Worm (Caenorhabditis elegans) whole organism, late embryonic: ENCODE data around the gene Y102F5A.1.

Experiments used
- C38D4.7 ChIP-seq: fragments of 200-800 bp; sonication (Bioruptor generic); optimal IDR thresholded peaks from 2 replicates; lab custom pipeline; 2018; ENCODE audit warnings: mild to moderate bottlenecking, missing genetic modification characterization, moderate library complexity, missing compliant biosample characterization
- K02D7.2 ChIP-seq: sonication (generic microtip); optimal IDR thresholded peaks from 2 replicates; lab custom pipeline; 2017; ENCODE audit warnings: mild to moderate bottlenecking, missing genetic modification characterization, missing compliant biosample characterization
- K09A11.1 ChIP-seq: sonication (generic microtip); optimal IDR thresholded peaks from 2 replicates; lab custom pipeline; 2017; ENCODE audit warnings: antibody characterized with exemption, mild to moderate bottlenecking, missing genetic modification characterization, missing compliant biosample characterization; ENCODE audit not compliant: insufficient read depth
- T23F11.4 ChIP-seq: fragments of 200-800 bp; sonication (Bioruptor generic); optimal IDR thresholded peaks from 2 replicates; lab custom pipeline; 2018; ENCODE audit warnings: mild to moderate bottlenecking, missing genetic modification characterization, missing compliant biosample characterization
- Y22D7AL.16 ChIP-seq: sonication (generic microtip); optimal IDR thresholded peaks from 2 replicates; lab custom pipeline; 2016; ENCODE audit warnings: missing genetic modification characterization, missing compliant biosample characterization
- ahr-1 ChIP-seq: sonication (generic microtip); optimal IDR thresholded peaks from 2 replicates; lab custom pipeline; 2016; ENCODE audit warnings: missing genetic modification characterization, missing compliant biosample characterization
- ceh-14 ChIP-seq: sonication (generic microtip); optimal IDR thresholded peaks from 2 replicates; lab custom pipeline; 2016; ENCODE audit warnings: missing genotype, missing genetic modification characterization, missing compliant biosample characterization
- ceh-18 ChIP-seq: sonication (generic microtip); optimal IDR thresholded peaks from 2 replicates; lab custom pipeline; 2016; ENCODE audit warnings: missing genetic modification characterization, missing compliant biosample characterization
- ceh-19 ChIP-seq: fragments of 200-800 bp; sonication (Bioruptor generic); optimal IDR thresholded peaks from 2 replicates; lab custom pipeline; 2018; ENCODE audit warnings: mild to moderate bottlenecking, missing genetic modification characterization, missing compliant biosample characterization
- ceh-2 ChIP-seq: sonication (generic microtip); optimal IDR thresholded peaks from 2 replicates; lab custom pipeline; 2016; ENCODE audit warnings: missing genotype, missing genetic modification characterization, missing compliant biosample characterization
- ceh-22 ChIP-seq: sonication (generic microtip); optimal IDR thresholded peaks from 2 replicates; lab custom pipeline; 2017; ENCODE audit warnings: missing biosample characterization, missing genetic modification characterization
- ceh-24 ChIP-seq: sonication (generic microtip); optimal IDR thresholded peaks from 2 replicates; lab custom pipeline; 2016; ENCODE audit warnings: mild to moderate bottlenecking, missing genetic modification characterization, missing compliant biosample characterization
- ceh-31 ChIP-seq: sonication (generic microtip); optimal IDR thresholded peaks from 2 replicates; lab custom pipeline; 2016; ENCODE audit warnings: missing genetic modification characterization, missing compliant biosample characterization
- ceh-45 ChIP-seq: fragments of 200-800 bp; sonication (Bioruptor generic); IDR thresholded peaks from 2 replicates; pipeline ENCODE4 v1.3.6; 2022; ENCODE audit warnings: missing genetic modification reagents, missing genetic modification characterization, missing compliant biosample characterization
- ceh-48 ChIP-seq: sonication (generic microtip); optimal IDR thresholded peaks from 2 replicates; lab custom pipeline; 2016; ENCODE audit warnings: missing genetic modification characterization, inconsistent platforms, missing compliant biosample characterization
- che-1 ChIP-seq: sonication (generic microtip); optimal IDR thresholded peaks from 2 replicates; lab custom pipeline; 2016; ENCODE audit warnings: mild to moderate bottlenecking, missing genetic modification characterization, missing compliant biosample characterization
- dmd-4 ChIP-seq: sonication (generic microtip); optimal IDR thresholded peaks from 2 replicates; lab custom pipeline; 2016; ENCODE audit warnings: borderline replicate concordance, missing genetic modification characterization, missing compliant biosample characterization
- dve-1 ChIP-seq: sonication (generic microtip); optimal IDR thresholded peaks from 2 replicates; lab custom pipeline; 2017; ENCODE audit warnings: antibody characterized with exemption, mild to moderate bottlenecking, missing genetic modification characterization, missing compliant biosample characterization
- elt-2 ChIP-seq: sonication (generic microtip); optimal IDR thresholded peaks from 2 replicates; lab custom pipeline; 2016; ENCODE audit warnings: missing genetic modification reagents, missing genetic modification characterization, missing compliant biosample characterization
- ets-4 ChIP-seq: sonication (generic microtip); optimal IDR thresholded peaks from 2 replicates; lab custom pipeline; 2016; ENCODE audit warnings: missing genetic modification characterization, missing compliant biosample characterization
- eyg-1 ChIP-seq: sonication (generic microtip); optimal IDR thresholded peaks from 2 replicates; lab custom pipeline; 2016; ENCODE audit warnings: missing genotype, missing genetic modification characterization, missing compliant biosample characterization
- fax-1 ChIP-seq: sonication (generic microtip); optimal IDR thresholded peaks from 2 replicates; lab custom pipeline; 2016; ENCODE audit warnings: missing genotype, missing genetic modification characterization, missing compliant biosample characterization
- fkh-6 ChIP-seq: sonication (generic microtip); optimal IDR thresholded peaks from 2 replicates; lab custom pipeline; 2016; ENCODE audit warnings: missing genetic modification characterization, missing compliant biosample characterization
- hlh-13 ChIP-seq: fragments of 200-800 bp; sonication (Bioruptor generic); optimal IDR thresholded peaks from 2 replicates; lab custom pipeline; 2018; ENCODE audit warnings: mild to moderate bottlenecking, missing genetic modification characterization, missing compliant biosample characterization
- hlh-30 ChIP-seq: sonication (generic microtip); optimal IDR thresholded peaks from 2 replicates; lab custom pipeline; 2017; ENCODE audit warnings: antibody characterized with exemption, missing genetic modification characterization, missing compliant biosample characterization; ENCODE audit not compliant: insufficient read depth
- hlh-6 ChIP-seq: sonication (generic microtip); optimal IDR thresholded peaks from 2 replicates; lab custom pipeline; 2016; ENCODE audit warnings: missing genotype, missing genetic modification characterization, missing compliant biosample characterization
- hlh-8 ChIP-seq: sonication (generic microtip); optimal IDR thresholded peaks from 2 replicates; lab custom pipeline; 2016; ENCODE audit warnings: missing genotype, missing genetic modification characterization, missing compliant biosample characterization
- lim-6 ChIP-seq: sonication (generic microtip); optimal IDR thresholded peaks from 2 replicates; lab custom pipeline; 2016; ENCODE audit warnings: missing genetic modification characterization, missing compliant biosample characterization
- lin-11 ChIP-seq: fragments of 200-800 bp; sonication (Bioruptor generic); optimal IDR thresholded peaks from 2 replicates; lab custom pipeline; 2018; ENCODE audit warnings: mild to moderate bottlenecking, missing genetic modification characterization, missing compliant biosample characterization
- mec-3 ChIP-seq: sonication (generic microtip); optimal IDR thresholded peaks from 2 replicates; lab custom pipeline; 2016; ENCODE audit warnings: borderline replicate concordance, missing genetic modification characterization, missing compliant biosample characterization
- nfya-1 ChIP-seq: sonication (generic microtip); optimal IDR thresholded peaks from 2 replicates; lab custom pipeline; 2017; ENCODE audit warnings: missing genetic modification characterization, mild to moderate bottlenecking, missing compliant biosample characterization, antibody characterized with exemption, moderate library complexity
- npax-4 ChIP-seq: sonication (generic microtip); optimal IDR thresholded peaks from 2 replicates; lab custom pipeline; 2016; ENCODE audit warnings: missing genetic modification characterization, missing compliant biosample characterization
- odd-2 ChIP-seq: sonication (generic microtip); optimal IDR thresholded peaks from 2 replicates; lab custom pipeline; 2017; ENCODE audit warnings: antibody characterized with exemption, mild to moderate bottlenecking, missing genetic modification characterization, missing compliant biosample characterization
- pag-3 ChIP-seq: sonication (generic microtip); optimal IDR thresholded peaks from 2 replicates; lab custom pipeline; 2016; ENCODE audit warnings: missing compliant biosample characterization, missing genetic modification characterization, borderline replicate concordance
- pat-9 ChIP-seq: fragments of 200-800 bp; sonication (Bioruptor generic); optimal IDR thresholded peaks from 2 replicates; lab custom pipeline; 2018; ENCODE audit warnings: mild to moderate bottlenecking, missing genetic modification characterization, moderate library complexity, missing compliant biosample characterization
- pax-1 ChIP-seq: fragments of 150-350 bp; optimal IDR thresholded peaks from 2 replicates; lab custom pipeline; 2014; ENCODE audit warnings: missing biosample characterization, missing genetic modification characterization
- pha-2 ChIP-seq: sonication (generic microtip); optimal IDR thresholded peaks from 2 replicates; lab custom pipeline; 2017; ENCODE audit warnings: mild to moderate bottlenecking, missing genetic modification characterization, missing compliant biosample characterization
- pha-4 ChIP-seq: fragments of 150-350 bp; optimal IDR thresholded peaks from 2 replicates; lab custom pipeline; 2018; ENCODE audit warnings: missing biosample characterization, missing genetic modification reagents, missing genetic modification characterization
- pqm-1 ChIP-seq: sonication (generic microtip); optimal IDR thresholded peaks from 2 replicates; lab custom pipeline; 2016; ENCODE audit warnings: missing genetic modification characterization, missing compliant biosample characterization
- pros-1 ChIP-seq: fragments of 150-350 bp; optimal IDR thresholded peaks from 2 replicates; lab custom pipeline; 2014; ENCODE audit warnings: missing biosample characterization, missing genetic modification reagents, missing genetic modification characterization
- sdc-2 ChIP-seq: sonication (generic microtip); optimal IDR thresholded peaks from 2 replicates; lab custom pipeline; 2016; ENCODE audit warnings: missing genotype, missing genetic modification characterization, missing compliant biosample characterization
- sox-2 ChIP-seq: fragments of 200-800 bp; sonication (Bioruptor generic); IDR thresholded peaks from 2 replicates; pipeline ENCODE4 v1.3.6; 2022; ENCODE audit warnings: missing genetic modification reagents, missing genetic modification characterization, missing compliant biosample characterization
- sox-4 ChIP-seq: sonication (generic microtip); optimal IDR thresholded peaks from 2 replicates; lab custom pipeline; 2017; ENCODE audit warnings: mild to moderate bottlenecking, missing genetic modification characterization, inconsistent platforms, missing compliant biosample characterization
- ttx-3 ChIP-seq: sonication (generic microtip); optimal IDR thresholded peaks from 2 replicates; lab custom pipeline; 2016; ENCODE audit warnings: missing genetic modification reagents, missing genetic modification characterization, missing compliant biosample characterization
- unc-3 ChIP-seq, 2 experiments: fragments of 200-800 bp in 1 of 2; sonication (Bioruptor generic) in 1 of 2; sonication (generic microtip) in 1 of 2; conservative IDR thresholded peaks in 1 of 2; optimal IDR thresholded peaks in 1 of 2; 2 replicates each; pipeline versions ENCODE4 v1.3.6 to Lab custom; 2016 to 2022; ENCODE audit warnings: missing compliant biosample characterization in 2 of 2, missing genetic modification characterization in 2 of 2, missing genetic modification reagents in 1 of 2
- unc-55 ChIP-seq: sonication (generic microtip); optimal IDR thresholded peaks from 2 replicates; lab custom pipeline; 2017; ENCODE audit warnings: missing biosample characterization, missing genetic modification reagents, missing genetic modification characterization
- unc-86 ChIP-seq: sonication (generic microtip); optimal IDR thresholded peaks from 2 replicates; lab custom pipeline; 2016; ENCODE audit warnings: missing genetic modification characterization, missing compliant biosample characterization
- ztf-16 ChIP-seq: sonication (generic microtip); optimal IDR thresholded peaks from 2 replicates; lab custom pipeline; 2017; ENCODE audit warnings: missing genetic modification characterization, missing compliant biosample characterization

Y102F5A.1 gene

ce11 chrX:11758809-11759208, 25.3 kb downstream of the Y102F5A.1 start, which contains the start of gene lact-7:
lact-7 (plus strand) TSS chrX:11759109.
- no peak for TF ChIP-seq eyg-1
- no peak for TF ChIP-seq nfya-1
- TF ChIP-seq sdc-2 (tag; lab: Kevin White, UChicago), result no peak
- no peak for TF ChIP-seq ceh-24 (tag; lab: Kevin White, UChicago)
- TF ChIP-seq hlh-30 (tag; lab: Kevin White, UChicago), result no peak
- TF ChIP-seq ceh-48, result no peak
- TF ChIP-seq pha-4 (tag; lab: Kevin White, UChicago), result no peak
- TF ChIP-seq che-1 (tag; lab: Kevin White, UChicago), result no peak
- no peak for TF ChIP-seq ceh-31 (tag; lab: Kevin White, UChicago)
- no peak for TF ChIP-seq Y22D7AL.16 (tag; lab: Kevin White, UChicago)

DNA sequence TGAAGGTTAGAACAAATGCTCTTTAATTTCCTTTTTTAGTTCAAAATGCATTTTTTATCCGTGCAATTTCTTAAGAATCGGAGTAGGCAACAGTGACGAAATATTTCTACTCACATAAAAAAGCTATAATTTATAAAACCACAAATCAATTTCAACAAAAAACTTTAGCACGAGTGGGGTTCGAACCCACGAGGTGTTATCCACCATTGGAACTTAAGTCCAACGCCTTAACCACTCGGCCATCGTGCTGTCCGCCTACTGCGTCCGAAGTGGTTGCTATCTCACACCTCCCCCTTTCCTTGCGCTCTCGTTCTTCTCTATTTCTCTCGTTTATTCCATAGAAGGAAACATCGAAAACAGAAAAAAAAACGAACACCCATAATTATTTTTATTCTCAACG, 26.5 kb downstream of the Y102F5A.1 start:
- TF ChIP-seq sox-4 (tag; lab: Kevin White, UChicago), result peak; percentile 74
- TF ChIP-seq unc-3 (GFP tag; conservative IDR thresholded peaks at IDR 0.05; lab: Robert Waterston, UW), result peak; percentile 82
- TF ChIP-seq unc-3 (tag; optimal IDR thresholded peaks at IDR 0.05; lab: Kevin White, UChicago), result peak; percentile 70
- TF ChIP-seq Y22D7AL.16 (tag; lab: Kevin White, UChicago), result peak; percentile 65
- peak; percentile 44 for TF ChIP-seq dve-1 (tag; lab: Kevin White, UChicago)
- peak; percentile 75 for TF ChIP-seq pha-2 (tag; lab: Kevin White, UChicago)
- TF ChIP-seq unc-55, result no peak
- peak; percentile 76 for TF ChIP-seq C38D4.7 (GFP tag; lab: Kevin White, UChicago)
- TF ChIP-seq ceh-45 (GFP tag; lab: Robert Waterston, UW), result no peak
- peak; percentile 54 for TF ChIP-seq ceh-14 (tag; lab: Kevin White, UChicago)
- TF ChIP-seq ahr-1 (tag; lab: Kevin White, UChicago), result peak; percentile 49
- peak; percentile 71 for TF ChIP-seq lin-11 (tag; lab: Kevin White, UChicago)
- peak; percentile 36 for TF ChIP-seq odd-2 (tag; lab: Kevin White, UChicago)
- no peak for TF ChIP-seq pax-1 (tag; lab: Kevin White, UChicago)
- no peak for TF ChIP-seq pqm-1 (tag; lab: Kevin White, UChicago)
- TF ChIP-seq ceh-22 (tag; lab: Kevin White, UChicago), result no peak
- no peak for TF ChIP-seq pag-3
- TF ChIP-seq ceh-19, result peak; percentile 75
- TF ChIP-seq pat-9 (tag; lab: Kevin White, UChicago), result peak; percentile 66
- TF ChIP-seq hlh-30 (tag; lab: Kevin White, UChicago), result peak; percentile 71
- TF ChIP-seq che-1 (tag; lab: Kevin White, UChicago), result peak; percentile 82
- TF ChIP-seq fkh-6 (tag; lab: Kevin White, UChicago), result peak; percentile 78
- peak; percentile 70 for TF ChIP-seq T23F11.4 (GFP tag; lab: Kevin White, UChicago)
- peak; percentile 80 for TF ChIP-seq K02D7.2
- TF ChIP-seq elt-2 (tag; lab: Kevin White, UChicago), result peak; percentile 78
- peak; percentile 99 for TF ChIP-seq ttx-3 (tag; lab: Kevin White, UChicago)
- no peak for TF ChIP-seq pros-1 (tag; lab: Kevin White, UChicago)
- TF ChIP-seq ceh-2, result peak; percentile 73
- TF ChIP-seq sdc-2 (tag; lab: Kevin White, UChicago), result peak; percentile 84
- TF ChIP-seq unc-86 (tag; lab: Kevin White, UChicago), result peak; percentile 80
- TF ChIP-seq hlh-6 (tag; lab: Kevin White, UChicago), result peak; percentile 87
- TF ChIP-seq npax-4, result peak; percentile 37
- TF ChIP-seq hlh-8 (tag; lab: Kevin White, UChicago), result peak; percentile 14
- peak; percentile 75 for TF ChIP-seq ztf-16 (tag; lab: Kevin White, UChicago)
- peak; percentile 75 for TF ChIP-seq dmd-4 (tag; lab: Kevin White, UChicago)
- TF ChIP-seq fax-1 (tag; lab: Kevin White, UChicago), result peak; percentile 69
- peak; percentile 63 for TF ChIP-seq hlh-13 (GFP tag; lab: Kevin White, UChicago)
- peak; percentile 49 for TF ChIP-seq nfya-1
- TF ChIP-seq pha-4 (tag; lab: Kevin White, UChicago), result no peak
- peak; percentile 57 for TF ChIP-seq K09A11.1 (tag; lab: Kevin White, UChicago)
- peak; percentile 28 for TF ChIP-seq ets-4 (tag; lab: Kevin White, UChicago)
- TF ChIP-seq lim-6 (tag; lab: Kevin White, UChicago), result peak; percentile 7
- no peak for TF ChIP-seq mec-3 (tag; lab: Kevin White, UChicago)
- peak; percentile 54; the same call in 1 of the 2 replicates for TF ChIP-seq sox-2 (GFP tag; lab: Robert Waterston, UW)
- peak; percentile 51 for TF ChIP-seq ceh-18 (tag; lab: Kevin White, UChicago)
